Worm (Caenorhabditis elegans) whole organism, L1 larva: ENCODE results near the gene T12B5.15.

Experiments
- Y116A8C.19 ChIP-seq: sonication (generic microtip); optimal IDR thresholded peaks from 2 replicates; lab custom pipeline; 2016; ENCODE audit warnings: missing compliant biosample characterization, missing genetic modification characterization, borderline replicate concordance
- aly-2 ChIP-seq: fragments of 150-350 bp; optimal IDR thresholded peaks from 2 replicates; lab custom pipeline; 2014; ENCODE audit warnings: missing biosample characterization, missing genetic modification characterization
- ama-1 ChIP-seq: fragments of 150-350 bp; optimal IDR thresholded peaks from 2 replicates; lab custom pipeline; 2014
- blmp-1 ChIP-seq: fragments of 150-350 bp; optimal IDR thresholded peaks from 2 replicates; lab custom pipeline; 2014; ENCODE audit warnings: missing biosample characterization, missing genetic modification characterization
- ceh-8 ChIP-seq: fragments of 200-800 bp; sonication (Bioruptor generic); optimal IDR thresholded peaks from 2 replicates; lab custom pipeline; 2018; ENCODE audit warnings: mild to moderate bottlenecking, missing genetic modification characterization, moderate library complexity, missing compliant biosample characterization
- ceh-82 ChIP-seq, 3 experiments: fragments of 150-350 bp in 1 of 3; sonication (generic microtip) in 2 of 3; optimal IDR thresholded peaks; 2 replicates each; lab custom pipeline; 2014 to 2017; ENCODE audit warnings: missing biosample characterization in 3 of 3, missing genetic modification characterization in 3 of 3
- ceh-88 ChIP-seq: fragments of 200-800 bp; sonication (Bioruptor generic); IDR thresholded peaks from 2 replicates; pipeline ENCODE4 v1.3.6; 2022; ENCODE audit warnings: missing genetic modification characterization, missing compliant biosample characterization
- dpl-1 ChIP-seq, 3 experiments: fragments of 150-350 bp in 2 of 3; sonication (generic microtip) in 1 of 3; optimal IDR thresholded peaks; 2 replicates each; lab custom pipeline; 2014 to 2017; ENCODE audit warnings: missing biosample characterization in 3 of 3, missing genetic modification characterization in 3 of 3, missing genetic modification reagents in 3 of 3
- dsc-1 ChIP-seq: sonication (generic microtip); optimal IDR thresholded peaks from 2 replicates; lab custom pipeline; 2016; ENCODE audit warnings: mild to moderate bottlenecking, missing genetic modification characterization, missing compliant biosample characterization
- efl-1 ChIP-seq, 4 experiments: fragments of 150-350 bp; optimal IDR thresholded peaks in 3 of 4; peaks in 1 of 4; 1 replicate in 1 of 4; 2 replicates in 3 of 4; lab custom pipeline; 2014; ENCODE audit warnings: missing biosample characterization in 2 of 4, missing genetic modification characterization in 2 of 4, missing genetic modification reagents in 2 of 4
- efl-3 ChIP-seq: fragments of 200-800 bp; sonication (Bioruptor generic); optimal IDR thresholded peaks from 2 replicates; lab custom pipeline; 2018; ENCODE audit warnings: mild to moderate bottlenecking, missing genetic modification characterization, missing compliant biosample characterization
- elt-2 ChIP-seq: sonication (generic microtip); optimal IDR thresholded peaks from 2 replicates; lab custom pipeline; 2016; ENCODE audit warnings: missing genetic modification characterization, mild to moderate bottlenecking, inconsistent platforms, missing compliant biosample characterization, missing genetic modification reagents
- ets-5 ChIP-seq: fragments of 200-800 bp; sonication (Bioruptor generic); IDR thresholded peaks from 2 replicates; pipeline ENCODE4 v1.3.6; 2022; ENCODE audit warnings: missing genetic modification characterization, missing compliant biosample characterization
- fkh-10 ChIP-seq: sonication (generic microtip); optimal IDR thresholded peaks from 2 replicates; lab custom pipeline; 2017; ENCODE audit warnings: missing biosample characterization, missing genetic modification reagents, missing genetic modification characterization
- fkh-4 ChIP-seq: sonication (generic microtip); optimal IDR thresholded peaks from 2 replicates; lab custom pipeline; 2016; ENCODE audit warnings: missing compliant biosample characterization, missing genetic modification characterization, borderline replicate concordance
- fkh-8 ChIP-seq: sonication (generic microtip); optimal IDR thresholded peaks from 2 replicates; lab custom pipeline; 2016; ENCODE audit warnings: mild to moderate bottlenecking, missing genetic modification characterization, missing compliant biosample characterization
- fos-1 ChIP-seq: fragments of 150-350 bp; optimal IDR thresholded peaks from 2 replicates; lab custom pipeline; 2014; ENCODE audit warnings: missing biosample characterization, missing genetic modification characterization
- hlh-4 ChIP-seq: sonication (generic microtip); optimal IDR thresholded peaks from 2 replicates; lab custom pipeline; 2016; ENCODE audit warnings: mild to moderate bottlenecking, missing genetic modification characterization, missing compliant biosample characterization
- isw-1 ChIP-seq: fragments of 200-800 bp; sonication (Bioruptor generic); IDR thresholded peaks from 2 replicates; pipeline ENCODE4 v1.3.6; 2022; ENCODE audit warnings: missing genetic modification characterization, missing compliant biosample characterization
- jun-1 ChIP-seq: fragments of 150-350 bp; optimal IDR thresholded peaks from 2 replicates; lab custom pipeline; 2014; ENCODE audit warnings: missing biosample characterization, missing genetic modification reagents, missing genetic modification characterization
- lin-15B ChIP-seq: fragments of 150-350 bp; sonication (generic microtip); optimal IDR thresholded peaks from 3 replicates; lab custom pipeline; 2014; ENCODE audit warnings: missing biosample characterization, missing genetic modification characterization
- lin-39 ChIP-seq: fragments of 150-350 bp; optimal IDR thresholded peaks from 2 replicates; lab custom pipeline; 2014; ENCODE audit warnings: missing biosample characterization, missing genetic modification reagents, missing genetic modification characterization
- lir-3 ChIP-seq: sonication (generic microtip); optimal IDR thresholded peaks from 2 replicates; lab custom pipeline; 2016; ENCODE audit warnings: mild to moderate bottlenecking, missing genetic modification characterization, moderate library complexity, missing compliant biosample characterization; ENCODE audit not compliant: poor library complexity
- lsy-2 ChIP-seq, 2 experiments: fragments of 150-350 bp; optimal IDR thresholded peaks; 2 replicates each; lab custom pipeline; 2014; ENCODE audit warnings: missing biosample characterization in 2 of 2, missing genetic modification characterization in 2 of 2
- mab-9 ChIP-seq: fragments of 200-800 bp; sonication (Bioruptor generic); IDR thresholded peaks from 2 replicates; pipeline ENCODE4 v1.3.6; 2022; ENCODE audit warnings: missing genetic modification reagents, missing genetic modification characterization, missing compliant biosample characterization
- mdl-1 ChIP-seq, 2 experiments: fragments of 150-350 bp; optimal IDR thresholded peaks; 2 replicates each; lab custom pipeline; 2014 to 2017; ENCODE audit warnings: missing biosample characterization in 2 of 2, missing genetic modification characterization in 2 of 2, inconsistent platforms in 1 of 2
- mef-2 ChIP-seq: fragments of 150-350 bp; optimal IDR thresholded peaks from 2 replicates; lab custom pipeline; 2014; ENCODE audit warnings: missing biosample characterization, missing genetic modification characterization
- nhr-11 ChIP-seq: fragments of 150-350 bp; optimal IDR thresholded peaks from 2 replicates; lab custom pipeline; 2014; ENCODE audit warnings: missing biosample characterization, missing genetic modification characterization
- nhr-12 ChIP-seq: sonication (generic microtip); optimal IDR thresholded peaks from 2 replicates; lab custom pipeline; 2017; ENCODE audit warnings: missing biosample characterization, missing genetic modification characterization
- nhr-20 ChIP-seq: sonication (generic microtip); optimal IDR thresholded peaks from 2 replicates; lab custom pipeline; 2016; ENCODE audit warnings: mild to moderate bottlenecking, missing genetic modification characterization, missing compliant biosample characterization
- nhr-28 ChIP-seq: fragments of 150-350 bp; optimal IDR thresholded peaks from 2 replicates; lab custom pipeline; 2014; ENCODE audit warnings: missing biosample characterization, missing genetic modification characterization
- nhr-47 ChIP-seq: sonication (generic microtip); optimal IDR thresholded peaks from 2 replicates; lab custom pipeline; 2016; ENCODE audit warnings: mild to moderate bottlenecking, missing genetic modification characterization, moderate library complexity, missing compliant biosample characterization
- nhr-71 ChIP-seq: sonication (generic microtip); optimal IDR thresholded peaks from 2 replicates; lab custom pipeline; 2016; ENCODE audit warnings: mild to moderate bottlenecking, missing genetic modification characterization, moderate library complexity, missing compliant biosample characterization
- nhr-76 ChIP-seq: sonication (generic microtip); optimal IDR thresholded peaks from 2 replicates; lab custom pipeline; 2017; ENCODE audit warnings: missing biosample characterization, missing genetic modification characterization
- nhr-77 ChIP-seq: fragments of 150-350 bp; optimal IDR thresholded peaks from 2 replicates; lab custom pipeline; 2014; ENCODE audit warnings: missing biosample characterization, missing genetic modification characterization
- nhr-85 ChIP-seq: sonication (generic microtip); peaks from one replicate; lab custom pipeline; 2016; ENCODE audit warnings: missing genetic modification characterization, inconsistent platforms, missing compliant biosample characterization
- nhr-90 ChIP-seq: sonication (generic microtip); optimal IDR thresholded peaks from 2 replicates; lab custom pipeline; 2016; ENCODE audit warnings: mild to moderate bottlenecking, missing genetic modification characterization, missing compliant biosample characterization; ENCODE audit not compliant: poor library complexity
- pag-3 ChIP-seq: sonication (generic microtip); optimal IDR thresholded peaks from 2 replicates; lab custom pipeline; 2017; ENCODE audit warnings: missing genetic modification characterization, mild to moderate bottlenecking, missing compliant biosample characterization, antibody characterized with exemption, borderline replicate concordance; ENCODE audit not compliant: insufficient read depth
- pax-3 ChIP-seq: fragments of 200-800 bp; sonication (Bioruptor generic); optimal IDR thresholded peaks from 2 replicates; lab custom pipeline; 2018; ENCODE audit warnings: mild to moderate bottlenecking, missing genetic modification characterization, moderate library complexity, missing compliant biosample characterization
- pqm-1 ChIP-seq: sonication (generic microtip); optimal IDR thresholded peaks from 3 replicates; lab custom pipeline; 2017; ENCODE audit warnings: missing biosample characterization, missing genetic modification characterization
- rnt-1 ChIP-seq: sonication (generic microtip); optimal IDR thresholded peaks from 2 replicates; lab custom pipeline; 2016; ENCODE audit warnings: mild to moderate bottlenecking, missing genetic modification characterization, moderate library complexity, missing compliant biosample characterization
- skn-1 ChIP-seq: fragments of 150-350 bp; optimal IDR thresholded peaks from 2 replicates; lab custom pipeline; 2014; ENCODE audit warnings: missing biosample characterization, missing genetic modification characterization
- sox-4 ChIP-seq: sonication (generic microtip); optimal IDR thresholded peaks from 2 replicates; lab custom pipeline; 2016; ENCODE audit warnings: missing genetic modification characterization, missing compliant biosample characterization
- sptf-1 ChIP-seq: fragments of 150-350 bp; optimal IDR thresholded peaks from 2 replicates; lab custom pipeline; 2014; ENCODE audit warnings: missing biosample characterization, missing genetic modification characterization
- sup-37 ChIP-seq: fragments of 200-800 bp; sonication (Bioruptor generic); optimal IDR thresholded peaks from 2 replicates; lab custom pipeline; 2018; ENCODE audit warnings: mild to moderate bottlenecking, missing genetic modification characterization, missing compliant biosample characterization
- tbx-2 ChIP-seq: sonication (generic microtip); optimal IDR thresholded peaks from 2 replicates; lab custom pipeline; 2016; ENCODE audit warnings: missing genetic modification characterization, missing compliant biosample characterization
- unc-130 ChIP-seq: fragments of 150-350 bp; optimal IDR thresholded peaks from 2 replicates; lab custom pipeline; 2017; ENCODE audit warnings: missing biosample characterization, missing genetic modification characterization, inconsistent platforms
- unc-62 ChIP-seq: fragments of 150-350 bp; optimal IDR thresholded peaks from 2 replicates; lab custom pipeline; 2014; ENCODE audit warnings: missing biosample characterization, missing genetic modification reagents, missing genetic modification characterization
- vab-15 ChIP-seq: sonication (generic microtip); optimal IDR thresholded peaks from 2 replicates; lab custom pipeline; 2017; ENCODE audit warnings: missing genotype, mild to moderate bottlenecking, missing genetic modification characterization, missing compliant biosample characterization
- zip-4 ChIP-seq: fragments of 200-800 bp; sonication (Bioruptor generic); optimal IDR thresholded peaks from 2 replicates; lab custom pipeline; 2018; ENCODE audit warnings: mild to moderate bottlenecking, missing genetic modification characterization, moderate library complexity, missing compliant biosample characterization
- ztf-4 ChIP-seq: fragments of 150-350 bp; optimal IDR thresholded peaks from 2 replicates; lab custom pipeline; 2014; ENCODE audit warnings: missing biosample characterization, missing genetic modification characterization

Gene T12B5.15

DNA sequence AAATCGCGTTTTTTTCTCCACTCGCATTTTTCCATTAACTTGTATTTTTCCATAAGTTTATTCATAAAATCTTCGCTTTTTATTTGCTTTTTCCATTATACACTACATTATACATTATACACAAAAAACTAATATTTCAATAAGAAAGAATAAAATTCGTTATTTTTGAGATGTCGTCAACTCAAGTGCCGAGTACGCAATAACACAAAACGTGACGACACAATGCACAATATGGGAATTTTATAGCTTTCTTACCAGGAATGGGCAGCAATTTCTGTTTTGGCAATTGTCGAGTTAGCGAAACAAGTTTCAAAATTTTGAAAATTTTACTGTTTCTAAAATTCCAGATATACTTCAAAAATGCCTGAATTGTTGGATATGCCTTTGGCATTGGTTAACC, 2.3 kb downstream of the T12B5.15 start, which contains the start of gene fbxa-10 (continued):
- TF ChIP-seq isw-1 (GFP tag; lab: Robert Waterston, UW), result no peak
- no peak for TF ChIP-seq Y116A8C.19
- TF ChIP-seq pag-3, result no peak
- peak in 2 of 3 experiments; percentile 37 to 54 for TF ChIP-seq dpl-1 (GFP tag; optimal IDR thresholded peaks at IDR 0.05; lab: Kevin White, UChicago)
- no peak for TF ChIP-seq mef-2 (tag; lab: Kevin White, UChicago)
- TF ChIP-seq lin-15B (tag; lab: Kevin White, UChicago), result no peak
- TF ChIP-seq lir-3 (tag; lab: Kevin White, UChicago), result no peak
- TF ChIP-seq mdl-1 (tag; optimal IDR thresholded peaks at IDR 0.05; lab: Kevin White, UChicago), result no peak
- TF ChIP-seq nhr-12 (tag; lab: Kevin White, UChicago), result no peak
- no peak for TF ChIP-seq aly-2 (tag; lab: Kevin White, UChicago)
- TF ChIP-seq fos-1 (tag; lab: Kevin White, UChicago), result no peak
- TF ChIP-seq sox-4, result no peak
- TF ChIP-seq dsc-1, result peak; percentile 25
- no peak for TF ChIP-seq fkh-4 (tag; lab: Kevin White, UChicago)
- TF ChIP-seq nhr-28, result no peak
- no peak for TF ChIP-seq nhr-77
- TF ChIP-seq ceh-8 (GFP tag; lab: Kevin White, UChicago), result no peak
- TF ChIP-seq hlh-4 (tag; lab: Kevin White, UChicago), result no peak
- no peak for TF ChIP-seq nhr-71
- no peak for TF ChIP-seq pax-3
- no peak for TF ChIP-seq unc-62 (GFP tag; lab: Kevin White, UChicago)
- no peak for TF ChIP-seq nhr-85
- no peak for TF ChIP-seq mab-9 (GFP tag; lab: Robert Waterston, UW)
- no peak for TF ChIP-seq nhr-76 (tag; lab: Kevin White, UChicago)
- no peak for TF ChIP-seq sptf-1 (tag; lab: Kevin White, UChicago)
- TF ChIP-seq tbx-2, result peak; percentile 19
- no peak for TF ChIP-seq jun-1 (tag; lab: Kevin White, UChicago)
- TF ChIP-seq ama-1 (lab: Kevin White, UChicago), result no peak
- no peak for TF ChIP-seq nhr-20 (tag; lab: Kevin White, UChicago)

DNA sequence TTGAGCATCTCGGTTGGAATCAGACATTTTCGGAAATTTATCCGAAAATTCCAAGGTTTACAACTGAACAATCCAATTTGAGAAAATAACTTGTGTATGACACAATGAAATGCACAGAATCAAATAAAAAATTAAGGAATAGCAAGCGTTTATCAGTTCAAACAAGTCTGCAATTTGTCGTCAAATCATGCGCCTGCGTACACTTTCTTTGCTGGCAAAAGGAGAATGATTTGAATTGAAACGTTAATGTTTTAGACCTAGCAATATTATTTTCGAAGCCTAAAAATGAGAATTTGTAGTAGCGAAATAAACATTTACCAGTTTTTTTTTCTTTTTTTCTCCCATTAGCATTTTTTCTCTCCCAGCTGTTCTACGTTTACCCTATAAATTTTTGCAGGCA, 4.0 kb downstream of the T12B5.15 start, which contains the start of the genes fbxa-67 and fbxa-11:
Gene fbxa-67 (minus strand): TSS at position 199 of the 400 bp plus-strand sequence.
Gene fbxa-11 (plus strand): TSS at position 398 of the 400 bp plus-strand sequence.
- TF ChIP-seq vab-15 (tag; lab: Kevin White, UChicago), result no peak
- TF ChIP-seq ceh-88 (GFP tag; lab: Robert Waterston, UW), result no peak
- peak; percentile 29 to 50 for TF ChIP-seq efl-1 (optimal IDR thresholded peaks at IDR 0.05; lab: Kevin White, UChicago)
- TF ChIP-seq efl-1 (GFP tag; optimal IDR thresholded peaks at IDR 0.05 in 1 of 2; lab: Kevin White, UChicago), result peak; percentile 41 to 94
- no peak for TF ChIP-seq lin-15B (tag; lab: Kevin White, UChicago)
- no peak for TF ChIP-seq fos-1 (tag; lab: Kevin White, UChicago)
- no peak for TF ChIP-seq blmp-1 (tag; lab: Kevin White, UChicago)
- TF ChIP-seq ets-5 (GFP tag; lab: Robert Waterston, UW), result no peak
- TF ChIP-seq sup-37 (GFP tag; lab: Kevin White, UChicago), result no peak
- TF ChIP-seq nhr-90 (tag; lab: Kevin White, UChicago), result no peak
- peak; percentile 35 to 52 for TF ChIP-seq lsy-2 (tag; optimal IDR thresholded peaks at IDR 0.05; lab: Kevin White, UChicago)
- TF ChIP-seq ztf-4 (tag; lab: Kevin White, UChicago), result no peak
- no peak for TF ChIP-seq nhr-71
- no peak for TF ChIP-seq nhr-12 (tag; lab: Kevin White, UChicago)
- TF ChIP-seq skn-1 (tag; lab: Kevin White, UChicago), result peak; percentile 11
- no peak for TF ChIP-seq elt-2 (tag; lab: Kevin White, UChicago)
- no peak for TF ChIP-seq pqm-1 (tag; lab: Kevin White, UChicago)
- no peak for TF ChIP-seq nhr-11
- no peak for TF ChIP-seq tbx-2
- no peak for TF ChIP-seq sptf-1 (tag; lab: Kevin White, UChicago)
- TF ChIP-seq fkh-10, result no peak
- no peak for TF ChIP-seq lir-3 (tag; lab: Kevin White, UChicago)
- TF ChIP-seq rnt-1, result no peak
- TF ChIP-seq Y116A8C.19, result no peak
- TF ChIP-seq lin-39 (tag; lab: Kevin White, UChicago), result no peak
- TF ChIP-seq zip-4 (GFP tag; lab: Kevin White, UChicago), result no peak
- peak in 1 of 3 experiments; percentile 12 for TF ChIP-seq ceh-82 (tag; optimal IDR thresholded peaks at IDR 0.05; lab: Kevin White, UChicago)
- TF ChIP-seq nhr-76 (tag; lab: Kevin White, UChicago), result no peak
- no peak for TF ChIP-seq unc-130
- TF ChIP-seq efl-3, result no peak
- no peak for TF ChIP-seq fkh-8 (tag; lab: Kevin White, UChicago)
- no peak for TF ChIP-seq fkh-4 (tag; lab: Kevin White, UChicago)
- TF ChIP-seq nhr-47 (tag; lab: Kevin White, UChicago), result peak; percentile 3
